Fruit fly (Drosophila melanogaster) whole organism, prepupa: ENCODE measurements around the gene CG11980.

Source experiments
- CG11902 ChIP-seq: fragments of 200-800 bp; sonication (Bioruptor generic); optimal IDR thresholded peaks from 3 replicates; lab custom pipeline; 2016; ENCODE audit warnings: missing biosample characterization, missing genetic modification characterization
- CG16779 ChIP-seq: fragments of 200-800 bp; sonication (Bioruptor generic); optimal IDR thresholded peaks from 3 replicates; lab custom pipeline; 2017; ENCODE audit warnings: missing biosample characterization, mild to moderate bottlenecking, missing genetic modification characterization
- CG6854 ChIP-seq: fragments of 200-800 bp; sonication (Bioruptor generic); optimal IDR thresholded peaks from 2 replicates; lab custom pipeline; 2017; ENCODE audit warnings: missing biosample characterization, mild to moderate bottlenecking, missing genetic modification characterization
- CG8119 ChIP-seq: fragments of 200-800 bp; sonication (Bioruptor generic); IDR thresholded peaks from 3 replicates; pipeline ENCODE4 v1.3.6; 2022; ENCODE audit warnings: missing biosample characterization, missing genetic modification characterization
- Smox ChIP-seq: fragments of 200-800 bp; sonication (Bioruptor generic); optimal IDR thresholded peaks from 3 replicates; lab custom pipeline; 2016; ENCODE audit warnings: missing biosample characterization, missing genetic modification characterization
- pdm3 ChIP-seq: fragments of 200-800 bp; sonication (Bioruptor generic); optimal IDR thresholded peaks from 3 replicates; lab custom pipeline; 2016; ENCODE audit warnings: missing biosample characterization, missing genetic modification characterization

- TF ChIP-seq CG8119 (GFP tag; lab: Robert Waterston, UW) (no peak), CG16779 (tag; lab: Kevin White, UChicago) (no peak), pdm3 (no peak), CG11902 (GFP tag; lab: Kevin White, UChicago) (no peak), Smox (no peak), CG6854 (GFP tag; lab: Kevin White, UChicago) (no peak)
These were observed at the start of gene CG11980, which contains the start of gene CG31100 for dm6 chr3R:9003600-9004223.
